Fruit fly (Drosophila melanogaster) whole organism, wandering third instar larva: ENCODE measurements around the gene Hrd3.

Source experiments
- Abd-B ChIP-seq: fragments of >200 bp; optimal IDR thresholded peaks from 2 replicates; lab custom pipeline; 2017; ENCODE audit warnings: missing biosample characterization, missing genetic modification characterization
- CrebA ChIP-seq: fragments of 200-800 bp; sonication (Bioruptor generic); optimal IDR thresholded peaks from 2 replicates; lab custom pipeline; 2016; ENCODE audit warnings: missing biosample characterization, mild to moderate bottlenecking, missing genetic modification characterization, borderline replicate concordance
- Dif ChIP-seq: fragments of 200-275, 200-300 bp; sonication (Bioruptor generic); optimal IDR thresholded peaks from 2 replicates; lab custom pipeline; 2018; ENCODE audit warnings: missing biosample characterization, missing genetic modification characterization; ENCODE audit not compliant: partially characterized antibody
- HLH106 ChIP-seq: fragments of 200-800 bp; optimal IDR thresholded peaks from 3 replicates; lab custom pipeline; 2019; ENCODE audit warnings: missing biosample characterization, mild to moderate bottlenecking, missing genetic modification characterization, moderate library complexity
- Hnf4 ChIP-seq: fragments of 200-800 bp; sonication (Bioruptor generic); optimal IDR thresholded peaks from 2 replicates; lab custom pipeline; 2016; ENCODE audit warnings: missing biosample characterization, mild to moderate bottlenecking, missing genetic modification characterization
- Hr78 ChIP-seq: fragments of >200 bp; optimal IDR thresholded peaks from 2 replicates; lab custom pipeline; 2017; ENCODE audit warnings: missing biosample characterization, missing genetic modification characterization
- Hr83 ChIP-seq: fragments of 200-300 bp; sonication (Bioruptor generic); optimal IDR thresholded peaks from 2 replicates; lab custom pipeline; 2016; ENCODE audit warnings: missing biosample characterization, mild to moderate bottlenecking, missing genetic modification characterization, moderate library complexity; ENCODE audit not compliant: poor library complexity, severe bottlenecking
- Jra ChIP-seq: sonication (Bioruptor generic); optimal IDR thresholded peaks from 2 replicates; lab custom pipeline; 2016; ENCODE audit warnings: missing biosample characterization, missing genetic modification characterization
- Mio ChIP-seq: sonication (Bioruptor generic); optimal IDR thresholded peaks from 2 replicates; lab custom pipeline; 2016; ENCODE audit warnings: missing biosample characterization, missing genetic modification characterization
- N ChIP-seq: fragments of >200 bp; optimal IDR thresholded peaks from 2 replicates; lab custom pipeline; 2018; ENCODE audit warnings: missing biosample characterization, missing external identifiers, missing genetic modification characterization
- OdsH ChIP-seq: fragments of 200-800 bp; sonication (Bioruptor generic); optimal IDR thresholded peaks from 2 replicates; lab custom pipeline; 2016; ENCODE audit warnings: missing biosample characterization, mild to moderate bottlenecking, missing genetic modification characterization
- Rel ChIP-seq, 2 experiments: fragments of 200-800 bp; sonication (Bioruptor generic) in 1 of 2; optimal IDR thresholded peaks; 2 replicates in 1 of 2; 3 replicates in 1 of 2; lab custom pipeline; 2016 to 2019; ENCODE audit warnings: mild to moderate bottlenecking in 2 of 2, missing biosample characterization in 2 of 2, missing genetic modification characterization in 2 of 2, moderate library complexity in 1 of 2
- Sp1 ChIP-seq: fragments of 200-800 bp; sonication (Bioruptor generic); optimal IDR thresholded peaks from 3 replicates; lab custom pipeline; 2019; ENCODE audit warnings: missing biosample characterization, mild to moderate bottlenecking, missing genetic modification characterization, moderate library complexity
- br ChIP-seq: fragments of 200-800 bp; sonication (Bioruptor generic); optimal IDR thresholded peaks from 2 replicates; lab custom pipeline; 2016; ENCODE audit warnings: missing biosample characterization, missing genetic modification characterization
- brk ChIP-seq: fragments of 200-800 bp; sonication (Bioruptor generic); optimal IDR thresholded peaks from 2 replicates; lab custom pipeline; 2016; ENCODE audit warnings: missing biosample characterization, mild to moderate bottlenecking, missing genetic modification characterization
- dl ChIP-seq, 2 experiments: fragments of 175-275, 200-275 bp in 1 of 2; fragments of 200-275 bp in 1 of 2; sonication (Bioruptor generic); optimal IDR thresholded peaks; lab custom pipeline; 2018; ENCODE audit warnings: mild to moderate bottlenecking in 2 of 2, missing biosample characterization in 2 of 2, missing genetic modification characterization in 2 of 2, moderate library complexity in 2 of 2; ENCODE audit not compliant: partially characterized antibody in 2 of 2, insufficient read depth in 1 of 2
- dmrt93B ChIP-seq: fragments of 200-800 bp; sonication (Bioruptor generic); optimal IDR thresholded peaks from 2 replicates; lab custom pipeline; 2018; ENCODE audit warnings: missing biosample characterization, mild to moderate bottlenecking, missing genetic modification characterization
- dsf ChIP-seq: sonication (Bioruptor generic); optimal IDR thresholded peaks from 2 replicates; lab custom pipeline; 2016; ENCODE audit warnings: missing biosample characterization, missing genetic modification characterization, borderline replicate concordance
- ey ChIP-seq: fragments of 200-800 bp; sonication (Bioruptor generic); optimal IDR thresholded peaks from 2 replicates; lab custom pipeline; 2016; ENCODE audit warnings: missing biosample characterization, missing genetic modification characterization
- foxo ChIP-seq, 2 experiments: fragments of 200-800 bp; sonication (Bioruptor generic); optimal IDR thresholded peaks; 2 replicates in 1 of 2; 3 replicates in 1 of 2; lab custom pipeline; 2016 to 2017; ENCODE audit warnings: missing biosample characterization in 2 of 2, missing genetic modification characterization in 2 of 2
- fru ChIP-seq: fragments of 200-800 bp; sonication (Bioruptor generic); optimal IDR thresholded peaks from 3 replicates; lab custom pipeline; 2016; ENCODE audit warnings: missing biosample characterization, mild to moderate bottlenecking, missing genetic modification characterization
- h ChIP-seq: fragments of 200-800 bp; sonication (Bioruptor generic); optimal IDR thresholded peaks from 3 replicates; lab custom pipeline; 2016; ENCODE audit warnings: missing biosample characterization, mild to moderate bottlenecking, missing genetic modification characterization
- jim ChIP-seq: fragments of 175-275, 200-325 bp; sonication (Bioruptor generic); optimal IDR thresholded peaks from 2 replicates; lab custom pipeline; 2016; ENCODE audit warnings: missing biosample characterization, mild to moderate bottlenecking, missing genetic modification characterization
- psq ChIP-seq: fragments of 200-800 bp; sonication (Bioruptor generic); optimal IDR thresholded peaks from 3 replicates; lab custom pipeline; 2017; ENCODE audit warnings: missing biosample characterization, mild to moderate bottlenecking, missing genetic modification characterization, moderate library complexity
- rgr ChIP-seq: fragments of 200-800 bp; sonication (Bioruptor generic); optimal IDR thresholded peaks from 3 replicates; lab custom pipeline; 2016; ENCODE audit warnings: missing biosample characterization, mild to moderate bottlenecking, missing genetic modification characterization
- sage ChIP-seq: fragments of 200-800 bp; sonication (Bioruptor generic); optimal IDR thresholded peaks from 2 replicates; lab custom pipeline; 2016; ENCODE audit warnings: missing biosample characterization, mild to moderate bottlenecking, missing genetic modification characterization
- sv ChIP-seq: fragments of 200-800 bp; sonication (Bioruptor generic); optimal IDR thresholded peaks from 3 replicates; lab custom pipeline; 2016; ENCODE audit warnings: missing biosample characterization, missing genetic modification characterization
- tai ChIP-seq: sonication (Bioruptor generic); optimal IDR thresholded peaks from 2 replicates; lab custom pipeline; 2016; ENCODE audit warnings: missing biosample characterization, missing genetic modification characterization
- usp ChIP-seq: fragments of >200 bp; optimal IDR thresholded peaks from 2 replicates; lab custom pipeline; 2017; ENCODE audit warnings: missing biosample characterization, missing genetic modification characterization
- woc ChIP-seq: sonication (Bioruptor generic); optimal IDR thresholded peaks from 2 replicates; lab custom pipeline; 2016; ENCODE audit warnings: missing biosample characterization, mild to moderate bottlenecking, missing genetic modification characterization

Hrd3 gene

DNA sequence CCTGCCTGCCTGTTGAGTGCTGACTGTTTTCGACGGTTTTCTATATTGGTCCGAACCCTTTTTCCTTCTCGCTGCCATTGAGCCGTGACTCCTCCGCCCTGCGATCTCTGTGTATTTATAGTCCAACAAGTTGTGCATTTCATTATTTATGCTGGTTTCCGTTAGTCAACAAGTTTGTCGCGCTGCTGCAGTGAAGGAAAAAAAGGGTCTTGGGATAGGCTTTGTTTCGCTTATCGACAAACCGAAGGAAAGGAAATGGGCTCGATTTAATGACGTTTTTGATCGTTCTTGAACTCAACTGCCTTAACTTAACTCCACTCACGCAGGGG, 29.2 kb upstream of the Hrd3 start:
- no peak for TF ChIP-seq sage (GFP tag; lab: Kevin White, UChicago)
- no peak for TF ChIP-seq Abd-B (GFP tag; lab: Kevin White, UChicago)
- no peak for TF ChIP-seq rgr (GFP tag; lab: Kevin White, UChicago)
- TF ChIP-seq Hnf4 (GFP tag; lab: Kevin White, UChicago) = no peak
- no peak for TF ChIP-seq dsf (GFP tag; lab: Kevin White, UChicago)
- no peak for TF ChIP-seq Dif
- TF ChIP-seq brk (GFP tag; lab: Kevin White, UChicago) = no peak
- TF ChIP-seq dmrt93B (GFP tag; lab: Kevin White, UChicago) = no peak
- TF ChIP-seq fru (GFP tag; lab: Kevin White, UChicago) = no peak
- TF ChIP-seq HLH106 = no peak
- TF ChIP-seq br (GFP tag; lab: Kevin White, UChicago) = no peak
- no peak for TF ChIP-seq Hr78
- TF ChIP-seq tai (GFP tag; lab: Kevin White, UChicago) = no peak
- no peak for TF ChIP-seq Hr83
- TF ChIP-seq jim = no peak
- TF ChIP-seq CrebA = no peak
- TF ChIP-seq usp (GFP tag; lab: Kevin White, UChicago) = no peak

DNA sequence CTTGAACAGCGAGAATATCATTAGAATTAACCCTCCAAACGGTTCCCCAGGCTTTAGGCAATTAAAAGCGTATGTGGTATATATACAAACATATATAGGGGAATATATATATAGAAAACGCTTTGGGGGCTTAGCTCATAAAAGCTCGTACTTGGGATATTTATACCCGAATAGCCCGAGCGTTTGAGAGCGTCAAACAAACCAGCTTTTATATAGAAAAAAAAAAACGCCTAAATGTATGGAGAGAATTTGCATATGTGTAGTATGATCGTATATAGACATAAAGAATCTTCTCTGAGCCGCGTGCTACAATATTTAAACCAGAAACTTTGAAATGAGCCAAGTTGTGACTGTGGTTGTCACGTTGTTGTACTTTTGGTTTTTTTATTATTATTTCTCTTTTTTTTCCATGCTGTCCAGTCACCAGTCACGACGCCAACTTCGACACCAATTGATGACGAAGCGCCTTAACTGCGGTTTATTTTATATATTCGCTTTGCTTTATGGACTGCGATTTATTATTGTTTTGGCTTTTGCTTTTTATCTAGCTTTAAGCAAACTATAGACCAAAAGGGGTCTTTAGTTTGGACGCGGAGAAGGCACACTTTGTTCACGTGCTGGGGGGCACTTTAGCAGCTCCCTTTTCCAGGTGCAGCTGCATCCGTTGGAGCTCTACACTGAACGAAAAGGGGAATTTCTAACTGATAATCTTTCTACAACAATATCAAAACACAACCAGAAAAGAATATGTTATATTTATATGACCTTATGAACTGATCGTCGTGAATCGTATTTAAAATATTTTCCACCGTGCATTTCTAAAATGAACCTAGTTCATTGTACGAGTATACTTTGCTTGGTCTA, 28.6 kb upstream of the Hrd3 start:
- no peak for TF ChIP-seq sage (GFP tag; lab: Kevin White, UChicago)
- peak in 1 of 2 experiments; percentile 30 for TF ChIP-seq foxo (GFP tag; optimal IDR thresholded peaks at IDR 0.05; lab: Kevin White, UChicago)

DNA sequence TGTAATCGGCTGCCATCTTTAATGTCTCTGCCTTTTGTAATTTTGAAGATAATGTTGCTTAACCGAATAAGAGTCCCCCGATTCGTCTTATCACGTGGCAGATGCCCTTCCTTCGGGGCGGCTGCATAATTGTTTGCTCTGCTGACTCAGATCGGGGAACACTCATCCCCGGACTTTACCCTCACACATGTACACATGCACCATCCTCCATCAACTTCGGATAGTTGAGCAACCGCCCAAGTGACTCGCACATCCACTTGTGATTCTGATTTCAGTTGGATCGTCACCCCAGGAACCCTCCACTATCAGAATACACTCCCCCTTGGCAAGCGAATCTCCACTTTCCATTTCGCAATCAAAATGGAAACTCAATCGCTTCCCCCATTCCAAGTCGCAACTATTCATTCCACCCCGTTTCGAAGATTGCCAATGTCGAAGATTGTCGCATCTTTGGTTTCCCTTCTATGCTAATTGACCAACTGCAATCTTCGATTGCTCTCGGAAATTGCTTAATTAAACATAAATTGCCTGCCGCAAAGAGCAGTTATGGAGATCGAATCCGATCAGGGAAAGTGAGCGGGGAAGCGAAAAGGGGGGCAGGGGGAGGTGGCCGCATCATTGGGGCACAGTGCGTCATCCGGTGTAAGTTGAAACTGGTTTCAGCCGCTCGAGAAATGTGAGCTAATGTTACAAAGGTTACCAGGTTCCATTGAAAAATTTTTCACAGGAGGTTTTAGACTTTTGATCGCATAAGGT, 26.7 kb upstream of the Hrd3 start:
- no peak for TF ChIP-seq dl (GFP tag; optimal IDR thresholded peaks at IDR 0.05; lab: Kevin White, UChicago; ENCODE audit: insufficient read depth in 1 of 2, partially characterized antibody in 2 of 2)
- no peak for TF ChIP-seq sv (GFP tag; lab: Kevin White, UChicago)
- TF ChIP-seq Rel (GFP tag; optimal IDR thresholded peaks at IDR 0.05; lab: Kevin White, UChicago) = no peak
- TF ChIP-seq Rel (tag; optimal IDR thresholded peaks at IDR 0.05; lab: Kevin White, UChicago) = no peak
- no peak for TF ChIP-seq foxo (GFP tag; optimal IDR thresholded peaks at IDR 0.05; lab: Kevin White, UChicago)
- TF ChIP-seq fru (GFP tag; lab: Kevin White, UChicago) = no peak
- TF ChIP-seq Dif = no peak
- TF ChIP-seq Mio (GFP tag; lab: Kevin White, UChicago) = no peak
- TF ChIP-seq h (GFP tag; lab: Kevin White, UChicago) = no peak
- TF ChIP-seq Jra (GFP tag; lab: Kevin White, UChicago) = no peak
- TF ChIP-seq sage (GFP tag; lab: Kevin White, UChicago) = no peak
- TF ChIP-seq Sp1 = no peak
- no peak for TF ChIP-seq rgr (GFP tag; lab: Kevin White, UChicago)
- TF ChIP-seq N (GFP tag; lab: Kevin White, UChicago) = no peak
- TF ChIP-seq dsf (GFP tag; lab: Kevin White, UChicago) = no peak
- TF ChIP-seq psq (GFP tag; lab: Kevin White, UChicago) = no peak

DNA sequence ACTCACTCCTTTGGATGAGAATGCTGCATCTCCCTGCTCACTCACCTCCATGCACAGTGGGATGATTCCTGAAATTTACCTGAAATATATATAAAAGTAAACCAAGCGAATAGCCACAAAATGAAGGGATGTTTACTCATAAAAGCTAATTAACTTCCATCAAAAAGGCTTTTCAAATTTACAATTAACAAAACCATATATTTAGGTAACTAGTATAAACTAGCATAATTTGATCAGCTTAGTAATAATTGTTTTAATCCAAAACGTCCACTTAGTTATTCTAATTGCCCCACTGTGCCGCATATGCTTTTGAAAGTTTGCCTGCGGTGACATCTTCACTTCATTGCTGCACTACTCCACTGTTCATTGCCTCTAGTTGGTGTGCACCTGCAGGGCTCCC, 25.6 kb upstream of the Hrd3 start:
- TF ChIP-seq ey (peak; percentile 64), sv (GFP tag; lab: Kevin White, UChicago) (peak; percentile 13), psq (GFP tag; lab: Kevin White, UChicago) (peak; percentile 34), Mio (GFP tag; lab: Kevin White, UChicago) (no peak), dl (GFP tag; optimal IDR thresholded peaks at IDR 0.05; lab: Kevin White, UChicago; ENCODE audit: insufficient read depth in 1 of 2, partially characterized antibody in 2 of 2) (no peak), HLH106 (peak; percentile 53), woc (GFP tag; lab: Kevin White, UChicago) (peak; percentile 54), Sp1 (peak; percentile 48), br (GFP tag; lab: Kevin White, UChicago) (peak; percentile 51), h (GFP tag; lab: Kevin White, UChicago) (peak; percentile 75), OdsH (peak; percentile 65), rgr (GFP tag; lab: Kevin White, UChicago) (peak; percentile 60), jim (no peak), usp (GFP tag; lab: Kevin White, UChicago) (no peak), Jra (GFP tag; lab: Kevin White, UChicago) (no peak), fru (GFP tag; lab: Kevin White, UChicago) (peak; percentile 75), foxo (GFP tag; optimal IDR thresholded peaks at IDR 0.05; lab: Kevin White, UChicago) (peak in 1 of 2 experiments; percentile 72)
